Fruit fly (Drosophila melanogaster) whole organism, adult: ENCODE results near the gene cdm.

Experiments
- CG11617 ChIP-seq: fragments of 200-800 bp; sonication (Bioruptor generic); optimal IDR thresholded peaks from 2 replicates; lab custom pipeline; 2017; ENCODE audit warnings: mild to moderate bottlenecking, missing biosample characterization, missing genetic modification reagents, missing genetic modification characterization
- CG12768 ChIP-seq: fragments of 200-800 bp; sonication (Bioruptor generic); optimal IDR thresholded peaks from 2 replicates; lab custom pipeline; 2017; ENCODE audit warnings: missing biosample characterization, missing genetic modification characterization, mild to moderate bottlenecking, moderate library complexity, missing genetic modification reagents
- CG14711 ChIP-seq: fragments of 200-800 bp; sonication (Bioruptor generic); optimal IDR thresholded peaks from 2 replicates; lab custom pipeline; 2018; ENCODE audit warnings: missing biosample characterization, mild to moderate bottlenecking, missing genetic modification characterization, moderate library complexity
- CG1620 ChIP-seq: fragments of 200-800 bp; sonication (Bioruptor generic); optimal IDR thresholded peaks from 2 replicates; lab custom pipeline; 2016; ENCODE audit warnings: missing biosample characterization, missing genetic modification characterization
- CG33017 ChIP-seq: fragments of 200-800 bp; sonication (Bioruptor generic); optimal IDR thresholded peaks from 2 replicates; lab custom pipeline; 2018; ENCODE audit warnings: missing biosample characterization, mild to moderate bottlenecking, missing genetic modification characterization, moderate library complexity
- CG5204 ChIP-seq: fragments of 200-800 bp; sonication (Bioruptor generic); optimal IDR thresholded peaks from 2 replicates; lab custom pipeline; 2016; ENCODE audit warnings: missing biosample characterization, missing genetic modification characterization
- CG7045 ChIP-seq: fragments of 200-800 bp; sonication (Bioruptor generic); optimal IDR thresholded peaks from 2 replicates; lab custom pipeline; 2017; ENCODE audit warnings: missing biosample characterization, mild to moderate bottlenecking, missing genetic modification characterization
- CG7101 ChIP-seq: fragments of 200-800 bp; sonication (Bioruptor generic); optimal IDR thresholded peaks from 2 replicates; lab custom pipeline; 2018; ENCODE audit warnings: missing biosample characterization, mild to moderate bottlenecking, missing genetic modification characterization, moderate library complexity
- Clk ChIP-seq: fragments of 200-800 bp; sonication (Bioruptor generic); optimal IDR thresholded peaks from 2 replicates; lab custom pipeline; 2017; ENCODE audit warnings: missing biosample characterization, missing genetic modification characterization
- Crg-1 ChIP-seq: fragments of 200-800 bp; sonication (Bioruptor generic); optimal IDR thresholded peaks from 2 replicates; lab custom pipeline; 2016; ENCODE audit warnings: missing biosample characterization, missing genetic modification characterization
- Hr96 ChIP-seq: fragments of 200-800 bp; sonication (Bioruptor generic); optimal IDR thresholded peaks from 2 replicates; lab custom pipeline; 2016; ENCODE audit warnings: missing biosample characterization, missing genetic modification characterization
- Mnt ChIP-seq: fragments of 200-800 bp; sonication (Bioruptor generic); optimal IDR thresholded peaks from 2 replicates; lab custom pipeline; 2016; ENCODE audit warnings: missing biosample characterization, mild to moderate bottlenecking, missing genetic modification characterization
- bab1 ChIP-seq: fragments of 200-800 bp; sonication (Bioruptor generic); optimal IDR thresholded peaks from 3 replicates; lab custom pipeline; 2019; ENCODE audit warnings: missing biosample characterization, mild to moderate bottlenecking, missing genetic modification characterization, moderate library complexity
- cic ChIP-seq: fragments of 200-800 bp; sonication (Bioruptor generic); optimal IDR thresholded peaks from 2 replicates; lab custom pipeline; 2017; ENCODE audit warnings: missing biosample characterization, mild to moderate bottlenecking, missing genetic modification characterization, moderate library complexity
- cnc ChIP-seq, 2 experiments: fragments of >200 bp; optimal IDR thresholded peaks; 2 replicates each; lab custom pipeline; 2017
- kay ChIP-seq: fragments of 200-800 bp; sonication (Bioruptor generic); peaks from one replicate; lab custom pipeline; 2016; ENCODE audit warnings: missing biosample characterization, missing genetic modification characterization, borderline replicate concordance
- ovo ChIP-seq: fragments of 200-800 bp; sonication (Bioruptor generic); optimal IDR thresholded peaks from 2 replicates; lab custom pipeline; 2016; ENCODE audit warnings: missing biosample characterization, missing genetic modification characterization
- pad ChIP-seq: fragments of 200-800 bp; sonication (Bioruptor generic); optimal IDR thresholded peaks from 3 replicates; lab custom pipeline; 2017; ENCODE audit warnings: missing biosample characterization, missing genetic modification characterization, mild to moderate bottlenecking, moderate library complexity, missing genetic modification reagents
- tj ChIP-seq: fragments of 200-800 bp; sonication (Bioruptor generic); optimal IDR thresholded peaks from 3 replicates; lab custom pipeline; 2017; ENCODE audit warnings: missing biosample characterization, mild to moderate bottlenecking, missing genetic modification characterization, moderate library complexity
- toe ChIP-seq: fragments of 200-800 bp; sonication (Bioruptor generic); optimal IDR thresholded peaks from 2 replicates; lab custom pipeline; 2016; ENCODE audit warnings: missing biosample characterization, missing genetic modification characterization

Gene cdm

DNA sequence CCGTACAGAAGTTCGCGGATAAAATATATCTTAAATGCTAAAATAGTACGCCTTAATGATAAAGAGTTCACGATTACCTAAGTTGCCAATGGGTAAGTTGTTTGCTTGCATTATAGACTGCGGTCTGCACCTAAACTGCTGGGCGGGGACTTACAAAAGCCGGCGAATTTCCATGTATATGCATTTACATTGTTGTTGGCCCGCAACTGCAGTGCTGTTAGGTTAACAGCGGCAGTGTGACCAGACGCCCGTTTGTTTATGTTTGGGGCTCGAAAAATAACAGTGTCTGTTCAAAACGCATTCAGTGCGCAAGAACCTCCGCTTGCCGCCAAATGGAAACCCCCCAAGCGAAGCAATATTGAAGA lies 16.6 kb upstream of the cdm start:
- no peak for TF ChIP-seq CG14711 (tag; lab: Kevin White, UChicago)

DNA sequence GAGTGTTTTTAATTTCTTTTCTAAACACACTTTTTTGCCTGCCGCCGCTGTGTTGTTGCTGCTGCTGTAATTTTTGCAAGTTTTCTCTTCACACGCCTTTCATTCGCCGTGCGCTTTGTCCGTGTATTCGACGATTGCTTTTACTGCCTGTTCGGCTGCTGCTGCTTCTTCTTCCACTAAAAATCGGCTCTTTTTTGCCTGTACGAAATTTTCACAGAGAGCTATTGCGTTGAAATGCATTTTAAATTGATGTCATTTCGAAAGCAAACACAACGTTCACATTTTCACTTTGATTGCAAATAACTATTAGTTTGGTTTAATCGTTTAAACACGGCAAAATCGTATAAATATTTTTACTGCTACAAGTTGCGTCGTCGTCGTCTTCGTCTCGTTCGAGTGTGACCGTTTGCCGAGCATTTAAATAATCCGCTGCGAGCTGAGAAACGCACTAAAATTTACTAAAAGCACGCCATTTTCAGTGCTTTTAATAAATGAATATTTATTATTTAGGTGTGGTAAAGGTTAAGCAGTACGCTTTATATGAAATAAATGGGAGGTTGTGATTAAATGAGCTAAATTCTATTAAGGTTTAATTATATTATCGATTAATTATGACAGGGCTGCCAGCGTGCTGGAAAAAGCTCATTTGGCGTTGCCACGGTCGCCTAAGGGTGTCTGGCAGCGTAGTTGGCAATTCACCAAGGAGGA lies 16.1 kb upstream of the cdm start, which contains the start of the genes Ssdp and CG7985:
TSS of gene Ssdp (minus strand) at position 419 of the 708 bp plus-strand sequence.
TSS of gene CG7985 (plus strand) at position 681 of the 708 bp plus-strand sequence.
- TF ChIP-seq CG14711 (tag; lab: Kevin White, UChicago): no peak
- TF ChIP-seq kay (GFP tag; lab: Kevin White, UChicago): peak; percentile 57
- no peak for TF ChIP-seq Mnt
- TF ChIP-seq CG33017 (tag; lab: Kevin White, UChicago): peak; percentile 25
- TF ChIP-seq cic (GFP tag; lab: Kevin White, UChicago): no peak
- TF ChIP-seq CG7045 (GFP tag; lab: Kevin White, UChicago): no peak

DNA sequence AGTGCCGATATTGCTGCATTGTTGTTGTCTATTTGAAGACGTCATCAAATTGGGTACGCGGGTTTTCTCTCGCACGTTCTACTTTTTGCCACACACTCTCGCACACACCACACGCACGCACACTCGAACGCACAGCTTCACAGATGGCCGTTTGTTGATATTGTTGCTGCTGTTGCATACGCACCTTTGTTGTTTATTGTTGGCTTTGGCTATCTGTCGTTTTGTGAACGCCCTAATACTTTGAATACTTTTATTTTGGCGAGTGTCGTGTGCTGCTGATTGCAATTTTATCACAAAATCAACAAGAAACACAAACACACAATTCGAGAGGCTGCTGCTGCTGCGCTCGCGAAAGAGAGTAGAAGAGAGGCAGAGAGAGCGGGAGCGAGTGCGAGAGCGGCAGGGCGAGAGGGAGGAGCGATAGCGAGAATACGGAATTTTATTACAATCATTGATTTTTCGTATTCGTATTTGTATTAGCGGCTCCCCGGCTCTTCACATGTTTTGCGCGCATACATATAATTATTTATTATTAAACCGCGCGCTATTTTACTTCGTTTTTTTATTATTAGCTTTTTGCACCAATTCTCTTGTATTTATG lies 15.3 kb upstream of the cdm start:
- peak; percentile 60 for TF ChIP-seq CG11617
- peak; percentile 4 for TF ChIP-seq Hr96 (GFP tag; lab: Kevin White, UChicago)
- TF ChIP-seq ovo (GFP tag; lab: Kevin White, UChicago): peak; percentile 46
- peak; percentile 59 for TF ChIP-seq CG1620
- TF ChIP-seq CG33017 (tag; lab: Kevin White, UChicago): peak; percentile 14
- TF ChIP-seq CG12768 (GFP tag; lab: Kevin White, UChicago): peak; percentile 73
- TF ChIP-seq kay (GFP tag; lab: Kevin White, UChicago): no peak
- TF ChIP-seq pad (GFP tag; lab: Kevin White, UChicago): peak; percentile 36
- no peak for TF ChIP-seq cnc (optimal IDR thresholded peaks at IDR 0.05; lab: Kevin White, UChicago)
- no peak for TF ChIP-seq CG5204
- peak; percentile 56 for TF ChIP-seq tj (GFP tag; lab: Kevin White, UChicago)
- TF ChIP-seq cic (GFP tag; lab: Kevin White, UChicago): peak; percentile 80
- TF ChIP-seq CG14711 (tag; lab: Kevin White, UChicago): peak; percentile 15
- TF ChIP-seq Clk (GFP tag; lab: Kevin White, UChicago): peak; percentile 25
- no peak for TF ChIP-seq toe
- TF ChIP-seq bab1: no peak
- TF ChIP-seq Mnt: peak; percentile 65
- peak; percentile 64 for TF ChIP-seq CG7101
- peak; percentile 55 for TF ChIP-seq CG7045 (GFP tag; lab: Kevin White, UChicago)
- TF ChIP-seq Crg-1 (GFP tag; lab: Kevin White, UChicago): peak; percentile 34

DNA sequence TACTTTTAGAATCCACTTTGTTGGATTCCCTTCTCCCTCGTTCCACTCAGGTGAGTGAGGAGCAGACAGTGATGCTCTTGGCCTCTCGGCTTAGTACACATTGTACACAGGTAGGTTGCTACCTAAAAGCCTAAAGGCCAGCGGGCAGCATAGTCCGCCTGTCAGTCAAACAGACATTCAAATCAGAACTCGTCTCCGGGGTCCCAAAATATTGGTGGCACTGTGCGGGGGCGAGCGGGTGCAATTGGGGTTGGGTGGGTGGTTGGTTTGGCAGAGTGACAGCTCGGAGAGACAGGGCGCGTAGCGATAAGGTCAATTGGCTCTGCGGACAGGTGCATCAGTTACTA lies 14.5 kb upstream of the cdm start:
- TF ChIP-seq CG7045 (GFP tag; lab: Kevin White, UChicago): no peak
- TF ChIP-seq CG12768 (GFP tag; lab: Kevin White, UChicago): no peak
- no peak for TF ChIP-seq Mnt
- TF ChIP-seq ovo (GFP tag; lab: Kevin White, UChicago): no peak
- TF ChIP-seq Hr96 (GFP tag; lab: Kevin White, UChicago): no peak
- no peak for TF ChIP-seq CG14711 (tag; lab: Kevin White, UChicago)
- no peak for TF ChIP-seq Crg-1 (GFP tag; lab: Kevin White, UChicago)
- TF ChIP-seq cnc (optimal IDR thresholded peaks at IDR 0.05; lab: Kevin White, UChicago): no peak

DNA sequence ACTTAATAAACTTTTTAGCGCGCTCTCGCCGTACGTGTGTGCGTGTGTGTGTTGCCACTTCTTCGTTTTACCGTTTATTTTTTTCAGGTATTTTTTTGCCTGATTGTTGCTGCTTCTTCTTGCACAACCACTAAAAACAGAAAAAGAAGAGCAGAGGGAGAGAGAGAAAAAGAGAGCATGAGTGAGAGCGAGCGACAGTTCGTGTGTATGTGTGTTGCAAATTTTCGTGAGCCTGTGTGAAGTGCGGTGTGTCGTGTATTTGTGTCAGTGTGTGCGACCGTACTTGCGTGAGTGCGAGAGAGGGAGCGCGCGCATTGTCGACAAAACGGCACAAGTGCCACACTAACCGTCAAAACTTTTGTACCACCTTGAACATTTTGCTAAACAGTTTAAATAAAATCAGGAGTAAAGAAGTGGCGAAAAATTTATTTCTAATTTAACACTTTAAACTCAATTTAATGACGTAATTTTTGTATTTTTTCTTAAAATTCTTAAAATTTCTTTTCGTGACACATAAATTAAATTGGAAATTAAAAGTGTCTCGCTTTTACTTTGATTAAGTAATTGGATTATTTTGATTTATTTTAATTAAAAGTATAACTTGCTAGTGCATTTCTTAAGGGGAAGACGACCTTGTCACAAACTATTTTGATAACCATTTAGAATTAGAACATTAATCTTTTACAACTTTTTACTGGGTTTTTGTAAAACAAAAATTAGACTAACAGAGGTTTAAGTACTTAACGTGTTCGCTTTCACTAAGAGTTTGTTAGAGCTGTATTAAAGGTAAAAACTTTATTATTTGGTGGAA lies 13.9 kb upstream of the cdm start:
- TF ChIP-seq CG7045 (GFP tag; lab: Kevin White, UChicago) (peak; percentile 45), cnc (optimal IDR thresholded peaks at IDR 0.05; lab: Kevin White, UChicago) (no peak), CG5204 (peak; percentile 68), CG33017 (tag; lab: Kevin White, UChicago) (peak; percentile 29), CG7101 (peak; percentile 46), Hr96 (GFP tag; lab: Kevin White, UChicago) (peak; percentile 52), pad (GFP tag; lab: Kevin White, UChicago) (peak; percentile 32), CG12768 (GFP tag; lab: Kevin White, UChicago) (peak; percentile 7), Crg-1 (GFP tag; lab: Kevin White, UChicago) (no peak), CG1620 (no peak), CG14711 (tag; lab: Kevin White, UChicago) (peak; percentile 23), tj (GFP tag; lab: Kevin White, UChicago) (peak; percentile 71), toe (peak; percentile 66), cic (GFP tag; lab: Kevin White, UChicago) (peak; percentile 89), bab1 (peak; percentile 61), ovo (GFP tag; lab: Kevin White, UChicago) (peak; percentile 83), CG11617 (peak; percentile 76), kay (GFP tag; lab: Kevin White, UChicago) (no peak), Mnt (peak; percentile 51), Clk (GFP tag; lab: Kevin White, UChicago) (no peak)

DNA sequence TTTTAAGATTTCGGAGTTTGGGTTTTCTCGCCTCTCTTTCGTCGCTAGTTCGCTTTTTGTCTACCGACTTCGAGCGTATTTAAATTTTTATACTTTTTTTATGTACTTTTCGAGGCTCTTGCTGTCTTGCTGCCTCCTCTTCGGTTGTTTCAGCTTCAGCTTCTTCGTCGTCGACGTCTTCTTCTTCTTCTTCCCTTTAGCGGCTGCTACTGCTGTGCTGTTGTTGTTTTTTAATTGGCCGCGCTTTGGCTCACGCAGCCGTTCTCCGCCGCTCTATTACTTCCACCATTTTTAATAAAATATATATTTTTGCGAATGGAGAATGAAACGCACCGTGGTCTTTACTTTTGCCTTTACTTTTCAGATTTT lies 13.3 kb upstream of the cdm start:
- TF ChIP-seq Clk (GFP tag; lab: Kevin White, UChicago) (no peak), Crg-1 (GFP tag; lab: Kevin White, UChicago) (no peak), cic (GFP tag; lab: Kevin White, UChicago) (no peak), pad (GFP tag; lab: Kevin White, UChicago) (no peak), CG12768 (GFP tag; lab: Kevin White, UChicago) (no peak), Hr96 (GFP tag; lab: Kevin White, UChicago) (no peak), toe (no peak), bab1 (no peak), CG14711 (tag; lab: Kevin White, UChicago) (no peak), kay (GFP tag; lab: Kevin White, UChicago) (no peak), Mnt (no peak), ovo (GFP tag; lab: Kevin White, UChicago) (no peak), CG1620 (no peak)
